Worm (Caenorhabditis elegans) whole organism, early embryonic: ENCODE data around the gene F58D2.2.

Experiments used
- B0310.2 ChIP-seq: sonication (generic microtip); optimal IDR thresholded peaks from 2 replicates; lab custom pipeline; 2016; ENCODE audit warnings: mild to moderate bottlenecking, missing genetic modification characterization, missing compliant biosample characterization
- F13C5.2 ChIP-seq: sonication (generic microtip); optimal IDR thresholded peaks from 2 replicates; lab custom pipeline; 2017; ENCODE audit warnings: mild to moderate bottlenecking, missing genetic modification characterization, inconsistent platforms, missing compliant biosample characterization
- aly-1 ChIP-seq: sonication (generic microtip); optimal IDR thresholded peaks from 2 replicates; lab custom pipeline; 2016; ENCODE audit warnings: missing genetic modification characterization, missing compliant biosample characterization
- ama-1 ChIP-seq: fragments of 150-350 bp; optimal IDR thresholded peaks from 2 replicates; lab custom pipeline; 2014
- ceh-13 ChIP-seq: fragments of 200-800 bp; sonication (Bioruptor generic); optimal IDR thresholded peaks from 2 replicates; lab custom pipeline; 2018; ENCODE audit warnings: mild to moderate bottlenecking, missing genetic modification characterization, missing compliant biosample characterization
- ceh-36 ChIP-seq: sonication (generic microtip); optimal IDR thresholded peaks from 2 replicates; lab custom pipeline; 2016; ENCODE audit warnings: missing genetic modification characterization, inconsistent platforms, missing compliant biosample characterization
- ets-7 ChIP-seq: sonication (generic microtip); optimal IDR thresholded peaks from 2 replicates; lab custom pipeline; 2016; ENCODE audit warnings: missing genotype, missing genetic modification characterization, missing compliant biosample characterization
- flt-1 ChIP-seq: fragments of 200-800 bp; sonication (Bioruptor generic); IDR thresholded peaks from 2 replicates; pipeline ENCODE4 v1.3.6; 2022; ENCODE audit warnings: missing genetic modification characterization, missing compliant biosample characterization
- hmbx-1 ChIP-seq: sonication (generic microtip); optimal IDR thresholded peaks from 2 replicates; lab custom pipeline; 2016; ENCODE audit warnings: mild to moderate bottlenecking, missing genetic modification characterization, missing compliant biosample characterization
- hmg-4 ChIP-seq: fragments of 200-800 bp; sonication (Bioruptor generic); optimal IDR thresholded peaks from 2 replicates; lab custom pipeline; 2018; ENCODE audit warnings: mild to moderate bottlenecking, missing genetic modification characterization, missing compliant biosample characterization
- hnd-1 ChIP-seq: sonication (generic microtip); optimal IDR thresholded peaks from 2 replicates; lab custom pipeline; 2016; ENCODE audit warnings: missing genetic modification characterization, missing compliant biosample characterization
- pes-1 ChIP-seq: fragments of 200-800 bp; sonication (Bioruptor generic); IDR thresholded peaks from 2 replicates; pipeline ENCODE4 v1.3.6; 2022; ENCODE audit warnings: missing genetic modification reagents, missing genetic modification characterization, missing compliant biosample characterization
- scrt-1 ChIP-seq: fragments of 200-800 bp; sonication (Bioruptor generic); IDR thresholded peaks from 2 replicates; pipeline ENCODE4 v1.3.6; 2022; ENCODE audit warnings: missing genetic modification characterization, missing compliant biosample characterization
- sea-1 ChIP-seq: fragments of 200-800 bp; sonication (Bioruptor generic); conservative IDR thresholded peaks from 2 replicates; pipeline ENCODE4 v1.3.6; 2022; ENCODE audit warnings: missing genetic modification characterization, missing compliant biosample characterization
- tbx-11 ChIP-seq: fragments of 200-800 bp; sonication (Bioruptor generic); IDR thresholded peaks from 2 replicates; pipeline ENCODE4 v1.3.6; 2022; ENCODE audit warnings: missing genetic modification characterization, missing compliant biosample characterization
- tbx-37 ChIP-seq: fragments of 200-800 bp; sonication (Bioruptor generic); conservative IDR thresholded peaks from 2 replicates; pipeline ENCODE4 v1.3.6; 2022; ENCODE audit warnings: missing genetic modification reagents, missing genetic modification characterization, missing compliant biosample characterization
- tra-4 ChIP-seq: sonication (generic microtip); optimal IDR thresholded peaks from 2 replicates; lab custom pipeline; 2017; ENCODE audit warnings: missing genetic modification characterization, missing compliant biosample characterization

F58D2.2 gene

ce11 chrIV:13170241-13170640 is 19.3 kb upstream of the F58D2.2 start, which contains the start of gene nas-14:
TSS of gene nas-14 (plus strand) at chrIV:13170541.
- no peak for TF ChIP-seq tbx-37
- no peak for TF ChIP-seq scrt-1
- no peak for TF ChIP-seq ets-7 (tag; lab: Kevin White, UChicago)
- no peak for TF ChIP-seq tbx-11 (GFP tag; lab: Robert Waterston, UW)
- TF ChIP-seq ceh-36 (tag; lab: Kevin White, UChicago) = no peak
- no peak for TF ChIP-seq sea-1 (GFP tag; lab: Robert Waterston, UW)
- no peak for TF ChIP-seq hmg-4 (GFP tag; lab: Kevin White, UChicago)
- no peak for TF ChIP-seq flt-1 (GFP tag; lab: Robert Waterston, UW)
- no peak for TF ChIP-seq ceh-13 (GFP tag; lab: Kevin White, UChicago)
- no peak for TF ChIP-seq tra-4 (tag; lab: Kevin White, UChicago)
- TF ChIP-seq B0310.2 (tag; lab: Kevin White, UChicago) = no peak
- TF ChIP-seq hmbx-1 = no peak
- no peak for TF ChIP-seq hnd-1 (tag; lab: Kevin White, UChicago)
- TF ChIP-seq ama-1 = no peak
- no peak for TF ChIP-seq F13C5.2 (tag; lab: Kevin White, UChicago)
- no peak for TF ChIP-seq pes-1
- TF ChIP-seq aly-1 = no peak

DNA sequence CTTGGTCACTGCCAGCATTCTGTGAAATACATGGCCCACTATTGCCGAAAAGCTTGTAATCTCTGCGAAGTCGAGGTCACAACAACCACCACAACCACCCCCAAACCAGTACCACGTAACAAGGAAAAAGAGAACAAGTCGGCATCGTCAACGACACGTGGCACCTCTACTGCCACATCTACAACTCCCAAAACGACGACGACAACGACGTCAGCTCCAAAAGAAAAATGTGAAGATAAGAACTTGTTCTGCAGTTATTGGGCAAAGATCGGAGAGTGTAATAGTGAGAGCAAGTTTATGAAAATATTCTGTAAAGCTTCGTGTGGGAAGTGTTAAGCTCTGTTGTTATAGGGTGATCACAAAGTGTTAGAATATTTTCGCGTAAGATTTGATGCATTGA is 16.2 kb upstream of the F58D2.2 start:
- TF ChIP-seq hnd-1 (tag; lab: Kevin White, UChicago) (no peak), F13C5.2 (tag; lab: Kevin White, UChicago) (no peak), pes-1 (no peak), tra-4 (tag; lab: Kevin White, UChicago) (no peak), B0310.2 (tag; lab: Kevin White, UChicago) (no peak), ceh-13 (GFP tag; lab: Kevin White, UChicago) (no peak)

DNA sequence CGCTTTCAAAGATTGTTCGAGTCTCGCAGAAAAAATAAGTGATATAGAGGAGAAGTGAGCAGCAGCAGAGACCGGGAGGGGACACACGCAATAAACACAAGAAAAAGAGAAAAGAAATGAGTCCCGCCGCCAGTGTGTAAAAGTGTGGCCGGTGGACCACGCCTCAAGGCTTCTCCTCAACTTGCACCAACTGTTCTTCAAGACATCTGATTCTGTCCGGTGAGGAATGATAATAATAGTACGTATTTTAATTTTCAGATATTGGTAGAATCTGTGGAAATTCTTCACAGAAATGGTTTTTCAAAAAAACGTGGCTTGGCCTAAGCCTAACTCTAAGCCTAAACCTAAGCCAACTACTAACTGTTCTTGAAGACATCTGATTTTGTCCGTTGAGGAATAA is 10.3 kb upstream of the F58D2.2 start, which contains the start of gene lev-1:
lev-1 (minus strand) TSS at position 101 of the 400 bp plus-strand sequence.
- TF ChIP-seq F13C5.2 (tag; lab: Kevin White, UChicago) (peak; percentile 8), sea-1 (GFP tag; lab: Robert Waterston, UW) (no peak)

ce11 chrIV:13180723-13181122 is 8.8 kb upstream of the F58D2.2 start, which contains the start of gene F58D2.3:
TSS of gene F58D2.3 (minus strand) at chrIV:13180823.
- TF ChIP-seq F13C5.2 (tag; lab: Kevin White, UChicago) (no peak), hnd-1 (tag; lab: Kevin White, UChicago) (no peak), ets-7 (tag; lab: Kevin White, UChicago) (no peak), sea-1 (GFP tag; lab: Robert Waterston, UW) (no peak), flt-1 (GFP tag; lab: Robert Waterston, UW) (no peak), tbx-11 (GFP tag; lab: Robert Waterston, UW) (no peak), scrt-1 (no peak), pes-1 (no peak), ama-1 (no peak), B0310.2 (tag; lab: Kevin White, UChicago) (no peak), tra-4 (tag; lab: Kevin White, UChicago) (no peak), ceh-13 (GFP tag; lab: Kevin White, UChicago) (no peak), tbx-37 (no peak), ceh-36 (tag; lab: Kevin White, UChicago) (no peak), hmg-4 (GFP tag; lab: Kevin White, UChicago) (no peak), aly-1 (no peak)

ce11 chrIV:13188959-13189358 is 608 bp upstream of the F58D2.2 start, which contains the start of gene F58D2.4:
TSS of gene F58D2.4 (minus strand) at chrIV:13189059.
- TF ChIP-seq hmg-4 (GFP tag; lab: Kevin White, UChicago) (no peak), tra-4 (tag; lab: Kevin White, UChicago) (no peak), hmbx-1 (no peak), tbx-37 (no peak), ceh-36 (tag; lab: Kevin White, UChicago) (no peak), tbx-11 (GFP tag; lab: Robert Waterston, UW) (no peak)

DNA sequence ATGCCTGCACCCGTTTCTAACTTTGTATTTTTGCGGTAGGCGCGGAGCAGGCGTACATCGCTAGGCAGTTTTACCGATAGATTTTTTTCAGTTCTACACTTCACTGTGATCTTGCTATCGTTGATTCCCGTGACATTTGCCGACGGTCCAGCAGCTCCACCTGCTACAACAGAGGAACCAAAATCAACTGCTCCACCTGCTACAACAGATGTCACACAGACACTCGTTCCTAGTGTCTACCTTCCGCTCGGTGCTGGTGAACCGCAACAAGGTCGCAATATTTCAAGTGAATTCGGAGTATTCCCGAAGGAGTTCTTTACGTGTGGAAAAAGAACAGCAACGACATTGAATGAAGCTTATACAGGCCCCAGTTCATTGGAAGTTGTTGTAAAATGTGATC is 508 bp downstream of the F58D2.2 start:
- TF ChIP-seq hmg-4 (GFP tag; lab: Kevin White, UChicago) (no peak), pes-1 (no peak)

- TF ChIP-seq flt-1 (GFP tag; lab: Robert Waterston, UW) = no peak
- no peak for TF ChIP-seq sea-1 (GFP tag; lab: Robert Waterston, UW)
- no peak for TF ChIP-seq ets-7 (tag; lab: Kevin White, UChicago)
- no peak for TF ChIP-seq tra-4 (tag; lab: Kevin White, UChicago)
- TF ChIP-seq B0310.2 (tag; lab: Kevin White, UChicago) = no peak
- no peak for TF ChIP-seq hmbx-1
- TF ChIP-seq hmg-4 (GFP tag; lab: Kevin White, UChicago) = no peak
- no peak for TF ChIP-seq ceh-36 (tag; lab: Kevin White, UChicago)
- no peak for TF ChIP-seq aly-1
- no peak for TF ChIP-seq pes-1
- no peak for TF ChIP-seq scrt-1
Observed at ce11 chrIV:13193239-13193638, 3.7 kb downstream of the F58D2.2 start, which contains the start of gene F58D2.5. TSS of gene F58D2.5 (minus strand) at chrIV:13193339.

- TF ChIP-seq scrt-1 (no peak), F13C5.2 (tag; lab: Kevin White, UChicago) (no peak), hnd-1 (tag; lab: Kevin White, UChicago) (no peak), ets-7 (tag; lab: Kevin White, UChicago) (no peak), hmbx-1 (no peak), hmg-4 (GFP tag; lab: Kevin White, UChicago) (no peak)
Observed at ce11 chrIV:13197282-13197681, 7.7 kb downstream of the F58D2.2 start, which contains the start of gene C48D1.1. TSS of gene C48D1.1 (minus strand) at chrIV:13197382.
